Worm (Caenorhabditis elegans) whole organism, L3 larva: Measurements from ENCODE around the gene F47F2.1.

Experiments used
- R02D3.7 ChIP-seq: fragments of 150-350 bp; optimal IDR thresholded peaks from 2 replicates; lab custom pipeline; 2014; ENCODE audit warnings: missing biosample characterization, missing genetic modification characterization
- ZK546.5 ChIP-seq: sonication (generic microtip); optimal IDR thresholded peaks from 2 replicates; lab custom pipeline; 2017; ENCODE audit warnings: missing biosample characterization, missing genetic modification characterization
- ama-1 ChIP-seq: fragments of 150-350 bp; optimal IDR thresholded peaks from 2 replicates; lab custom pipeline; 2018
- ceh-28 ChIP-seq: fragments of 150-350 bp; optimal IDR thresholded peaks from 2 replicates; lab custom pipeline; 2014; ENCODE audit warnings: missing biosample characterization, missing genetic modification reagents, missing genetic modification characterization
- egl-27 ChIP-seq: sonication (generic microtip); optimal IDR thresholded peaks from 4 replicates; lab custom pipeline; 2017; ENCODE audit warnings: missing biosample characterization, missing genetic modification reagents, missing genetic modification characterization
- egl-5 ChIP-seq: fragments of 150-350 bp; optimal IDR thresholded peaks from 2 replicates; lab custom pipeline; 2017; ENCODE audit warnings: missing biosample characterization, missing genetic modification reagents, missing genetic modification characterization, inconsistent platforms
- elt-1 ChIP-seq: fragments of 150-350 bp; optimal IDR thresholded peaks from 2 replicates; lab custom pipeline; 2014; ENCODE audit warnings: missing biosample characterization, missing genetic modification characterization
- elt-2 ChIP-seq: sonication (generic microtip); optimal IDR thresholded peaks from 2 replicates; lab custom pipeline; 2016; ENCODE audit warnings: missing genetic modification reagents, mild to moderate bottlenecking, missing genetic modification characterization, missing compliant biosample characterization
- elt-3 ChIP-seq, 3 experiments: fragments of 150-350 bp in 1 of 3; sonication (generic microtip) in 2 of 3; optimal IDR thresholded peaks; 2 replicates in 2 of 3; 4 replicates in 1 of 3; lab custom pipeline; 2014 to 2017; ENCODE audit warnings: missing biosample characterization in 3 of 3, missing genetic modification characterization in 3 of 3
- eor-1 ChIP-seq, 2 experiments: fragments of 150-350 bp; optimal IDR thresholded peaks; 2 replicates each; lab custom pipeline; 2014 to 2018; ENCODE audit warnings: missing biosample characterization in 2 of 2, missing genetic modification characterization in 2 of 2
- fkh-10 ChIP-seq: sonication (generic microtip); optimal IDR thresholded peaks from 2 replicates; lab custom pipeline; 2017; ENCODE audit warnings: missing biosample characterization, missing genetic modification reagents, missing genetic modification characterization
- fkh-2 ChIP-seq: fragments of 150-350 bp; optimal IDR thresholded peaks from 2 replicates; lab custom pipeline; 2014; ENCODE audit warnings: missing biosample characterization, missing genetic modification reagents, missing genetic modification characterization
- lsy-12 ChIP-seq: sonication (generic microtip); optimal IDR thresholded peaks from 2 replicates; lab custom pipeline; 2016; ENCODE audit warnings: mild to moderate bottlenecking, missing genetic modification characterization, missing compliant biosample characterization
- mdl-1 ChIP-seq: fragments of 150-350 bp; optimal IDR thresholded peaks from 2 replicates; lab custom pipeline; 2014; ENCODE audit warnings: missing biosample characterization, missing genetic modification characterization
- mml-1 ChIP-seq: fragments of 150-350 bp; sonication (generic microtip); optimal IDR thresholded peaks from 3 replicates; lab custom pipeline; 2014; ENCODE audit warnings: missing biosample characterization, missing genetic modification characterization
- nfya-1 ChIP-seq: sonication (generic microtip); optimal IDR thresholded peaks from 2 replicates; lab custom pipeline; 2017; ENCODE audit warnings: missing genetic modification characterization, mild to moderate bottlenecking, missing compliant biosample characterization, antibody characterized with exemption, moderate library complexity; ENCODE audit not compliant: insufficient read depth
- nhr-11 ChIP-seq: fragments of 150-350 bp; optimal IDR thresholded peaks from 2 replicates; lab custom pipeline; 2014; ENCODE audit warnings: missing biosample characterization, missing genetic modification characterization
- nhr-12 ChIP-seq: fragments of 150-350 bp; optimal IDR thresholded peaks from 2 replicates; lab custom pipeline; 2014; ENCODE audit warnings: missing biosample characterization, missing genetic modification characterization
- nhr-23 ChIP-seq: fragments of 150-350 bp; optimal IDR thresholded peaks from 2 replicates; lab custom pipeline; 2014; ENCODE audit warnings: missing biosample characterization, missing genetic modification reagents, missing genetic modification characterization
- nhr-25 ChIP-seq: sonication (generic microtip); optimal IDR thresholded peaks from 2 replicates; lab custom pipeline; 2017; ENCODE audit warnings: missing biosample characterization, missing genetic modification characterization
- nhr-28 ChIP-seq: fragments of 150-350 bp; optimal IDR thresholded peaks from 2 replicates; lab custom pipeline; 2014; ENCODE audit warnings: missing biosample characterization, missing genetic modification characterization
- nhr-43 ChIP-seq: sonication (generic microtip); optimal IDR thresholded peaks from 2 replicates; lab custom pipeline; 2016; ENCODE audit warnings: mild to moderate bottlenecking, missing genetic modification characterization, missing compliant biosample characterization; ENCODE audit not compliant: poor library complexity, severe bottlenecking
- nhr-67 ChIP-seq: fragments of 150-350 bp; optimal IDR thresholded peaks from 2 replicates; lab custom pipeline; 2014; ENCODE audit warnings: missing biosample characterization, missing genetic modification characterization
- nhr-76 ChIP-seq: fragments of 150-350 bp; sonication (generic microtip); optimal IDR thresholded peaks from 5 replicates; lab custom pipeline; 2014; ENCODE audit warnings: missing biosample characterization, missing genetic modification characterization
- nhr-77 ChIP-seq: fragments of 150-350 bp; optimal IDR thresholded peaks from 2 replicates; lab custom pipeline; 2014; ENCODE audit warnings: missing biosample characterization, missing genetic modification characterization
- pha-4 ChIP-seq: fragments of 150-350 bp; optimal IDR thresholded peaks from 2 replicates; lab custom pipeline; 2014; ENCODE audit warnings: missing biosample characterization, missing genetic modification reagents, missing genetic modification characterization
- sea-2 ChIP-seq: fragments of 150-350 bp; sonication (generic microtip); optimal IDR thresholded peaks from 4 replicates; lab custom pipeline; 2014; ENCODE audit warnings: missing biosample characterization, missing genetic modification reagents, missing genetic modification characterization
- skn-1 ChIP-seq: fragments of 150-350 bp; optimal IDR thresholded peaks from 2 replicates; lab custom pipeline; 2014; ENCODE audit warnings: missing biosample characterization, missing genetic modification characterization
- snpc-4 ChIP-seq: fragments of 150-350 bp; optimal IDR thresholded peaks from 2 replicates; lab custom pipeline; 2014; ENCODE audit warnings: missing biosample characterization, missing genetic modification characterization
- tbx-2 ChIP-seq: sonication (generic microtip); optimal IDR thresholded peaks from 2 replicates; lab custom pipeline; 2016; ENCODE audit warnings: mild to moderate bottlenecking, missing genetic modification characterization, missing compliant biosample characterization
- unc-39 ChIP-seq: sonication (generic microtip); optimal IDR thresholded peaks from 4 replicates; lab custom pipeline; 2017; ENCODE audit warnings: missing biosample characterization, missing genetic modification characterization
- zag-1 ChIP-seq: fragments of 150-350 bp; optimal IDR thresholded peaks from 2 replicates; lab custom pipeline; 2014; ENCODE audit warnings: missing biosample characterization, missing genetic modification characterization
- ztf-11 ChIP-seq: fragments of 150-350 bp; optimal IDR thresholded peaks from 2 replicates; lab custom pipeline; 2014; ENCODE audit warnings: missing biosample characterization, missing genetic modification characterization
- ztf-4 ChIP-seq: fragments of 150-350 bp; optimal IDR thresholded peaks from 2 replicates; lab custom pipeline; 2014; ENCODE audit warnings: missing biosample characterization, missing genetic modification characterization

F47F2.1 gene

DNA sequence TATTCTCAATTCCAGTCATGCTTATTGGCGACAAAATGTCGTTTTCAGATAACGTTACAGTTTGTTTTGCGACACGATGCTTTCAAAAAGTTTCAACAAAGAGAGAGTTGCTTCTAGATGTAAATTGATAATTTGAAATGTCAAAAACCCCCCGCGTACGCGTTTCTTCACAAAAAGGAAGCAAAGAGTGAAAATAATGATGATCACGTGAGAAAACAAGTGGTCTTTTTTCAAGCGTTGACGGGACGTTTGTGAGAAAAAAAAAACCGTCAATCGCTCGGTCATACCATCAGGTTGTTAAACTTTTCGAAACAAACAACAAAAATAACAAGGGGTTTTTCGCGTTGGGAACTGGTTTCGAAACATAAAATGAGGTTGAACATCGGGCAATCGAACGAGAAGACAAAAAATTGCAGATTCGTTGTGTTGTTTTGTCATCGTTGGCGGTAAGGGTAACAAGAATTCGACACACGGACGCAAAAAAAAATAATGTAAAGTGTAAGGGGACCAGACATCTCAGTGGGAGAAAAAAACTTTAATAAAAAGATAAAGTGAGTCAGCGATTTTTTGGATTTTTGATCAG lies 46.2 kb upstream of the F47F2.1 start (continued):
- TF ChIP-seq nhr-11 (tag; lab: Kevin White, UChicago) (no peak), mdl-1 (tag; lab: Kevin White, UChicago) (no peak), ztf-11 (tag; lab: Kevin White, UChicago) (no peak), lsy-12 (peak; percentile 6), egl-27 (peak; percentile 56), fkh-10 (GFP tag; lab: Kevin White, UChicago) (no peak), sea-2 (GFP tag; lab: Kevin White, UChicago) (no peak), mml-1 (no peak), nhr-67 (tag; lab: Kevin White, UChicago) (no peak), skn-1 (tag; lab: Kevin White, UChicago) (no peak), nhr-12 (tag; lab: Kevin White, UChicago) (no peak), eor-1 (tag; optimal IDR thresholded peaks at IDR 0.05; lab: Kevin White, UChicago) (no peak), nhr-76 (tag; lab: Kevin White, UChicago) (no peak), unc-39 (tag; lab: Kevin White, UChicago) (no peak)

DNA sequence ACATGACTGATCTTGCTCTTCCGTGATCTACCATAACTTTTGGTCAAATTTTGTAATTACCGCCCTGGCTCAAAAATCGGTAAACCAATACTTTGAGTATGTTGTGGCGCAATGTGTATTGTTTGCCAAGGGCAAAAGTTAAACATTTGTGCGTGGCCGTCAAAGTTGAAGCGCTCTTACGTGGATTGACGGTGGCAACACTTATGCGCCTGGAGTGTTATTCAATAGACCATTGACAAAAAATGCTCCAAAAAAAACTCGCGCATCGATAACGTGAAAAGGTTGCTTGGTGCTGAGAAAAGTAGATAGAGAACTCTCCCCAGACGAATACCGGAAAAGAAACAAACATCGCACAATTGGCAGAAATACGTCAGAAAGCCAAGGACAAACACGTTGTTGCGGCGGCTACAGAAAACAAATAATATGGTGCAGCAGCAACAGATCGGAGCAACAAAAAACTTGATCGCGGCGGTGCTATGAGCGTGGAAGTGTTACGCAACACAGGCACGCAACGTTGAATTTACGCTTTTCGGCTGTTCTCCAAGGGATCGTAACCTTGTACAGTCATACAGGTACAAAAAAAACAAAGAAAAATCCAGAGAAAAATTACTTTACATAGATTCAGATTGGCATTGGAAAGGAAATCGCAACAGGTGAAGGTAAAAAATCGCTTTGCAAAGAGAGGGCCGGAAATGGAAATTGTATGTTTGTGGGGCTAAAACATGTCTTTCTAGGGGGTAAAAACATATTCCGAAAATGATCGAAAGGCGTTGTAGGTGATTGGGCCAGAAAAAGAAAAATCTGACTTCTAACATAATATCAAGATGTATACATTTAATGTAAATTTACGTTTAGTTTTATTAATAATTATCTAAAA lies 44.1 kb upstream of the F47F2.1 start:
- no peak for TF ChIP-seq nhr-28 (tag; lab: Kevin White, UChicago)
- no peak for TF ChIP-seq ama-1 (lab: Kevin White, UChicago)
- TF ChIP-seq pha-4 (tag; lab: Kevin White, UChicago) = peak; percentile 84

DNA sequence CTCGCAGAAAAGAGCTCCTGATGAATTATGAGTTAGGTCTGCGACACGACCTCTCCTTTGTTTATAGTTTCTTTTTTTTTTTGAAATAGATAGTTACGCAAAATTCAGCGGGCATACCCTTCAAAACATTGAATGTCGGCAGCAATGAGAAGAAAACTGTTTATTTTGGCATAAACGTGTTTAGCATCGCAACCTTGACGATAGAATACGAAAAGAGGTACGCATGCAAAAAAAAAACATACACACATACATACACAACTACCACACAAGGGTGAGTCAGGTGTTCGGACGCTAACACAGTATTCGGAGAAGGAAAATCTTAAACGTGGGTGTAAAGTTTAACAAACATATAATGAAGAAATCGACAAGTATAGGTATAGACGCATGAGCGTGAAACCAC lies 42.7 kb upstream of the F47F2.1 start:
- TF ChIP-seq pha-4 (tag; lab: Kevin White, UChicago) (peak; percentile 1), nhr-43 (tag; lab: Kevin White, UChicago) (no peak), nhr-25 (tag; lab: Kevin White, UChicago) (peak; percentile 90)
- TF ChIP-seq, all 47 proteins: peak for 2

DNA sequence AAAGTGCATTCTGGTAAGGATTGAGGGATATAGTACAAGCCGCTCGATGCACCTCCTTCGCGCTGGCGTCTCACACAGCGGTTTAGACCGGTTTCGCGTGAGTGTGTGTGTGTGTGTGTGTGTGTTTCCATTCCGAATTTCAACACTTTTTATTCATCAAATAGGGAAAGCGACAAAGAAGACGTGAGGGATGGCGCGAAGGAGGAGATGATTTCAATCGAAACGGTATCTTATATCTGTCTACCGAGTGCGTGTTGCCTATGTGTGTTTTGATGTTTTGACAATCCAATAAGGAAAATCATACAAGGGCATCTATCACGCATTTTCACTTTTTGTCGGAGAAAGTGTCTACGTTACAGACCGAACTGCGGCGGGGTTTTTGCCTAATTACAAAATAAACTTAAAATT lies 40.6 kb upstream of the F47F2.1 start:
- no peak for TF ChIP-seq zag-1 (tag; lab: Kevin White, UChicago)
- no peak for TF ChIP-seq egl-5
- no peak for TF ChIP-seq R02D3.7 (tag; lab: Kevin White, UChicago)
- TF ChIP-seq eor-1 (tag; optimal IDR thresholded peaks at IDR 0.05; lab: Kevin White, UChicago) = no peak
- peak; percentile 20 for TF ChIP-seq ceh-28 (tag; lab: Kevin White, UChicago)
- no peak for TF ChIP-seq nfya-1
- TF ChIP-seq nhr-76 (tag; lab: Kevin White, UChicago) = no peak
- TF ChIP-seq unc-39 (tag; lab: Kevin White, UChicago) = no peak
- no peak for TF ChIP-seq fkh-10 (GFP tag; lab: Kevin White, UChicago)
- TF ChIP-seq nhr-67 (tag; lab: Kevin White, UChicago) = no peak
- peak; percentile 54 for TF ChIP-seq nhr-23 (tag; lab: Kevin White, UChicago)
- TF ChIP-seq nhr-12 (tag; lab: Kevin White, UChicago) = no peak
- TF ChIP-seq nhr-77 (tag; lab: Kevin White, UChicago) = no peak
- TF ChIP-seq elt-3 (tag; optimal IDR thresholded peaks at IDR 0.05; lab: Kevin White, UChicago) = peak in 1 of 3 experiments; percentile 44
- TF ChIP-seq tbx-2 (tag; lab: Kevin White, UChicago) = peak; percentile 2
- TF ChIP-seq snpc-4 = no peak
- TF ChIP-seq lsy-12 = no peak
- peak; percentile 64 for TF ChIP-seq elt-1 (tag; lab: Kevin White, UChicago)
- no peak for TF ChIP-seq elt-2 (tag; lab: Kevin White, UChicago)
- TF ChIP-seq fkh-2 (tag; lab: Kevin White, UChicago) = no peak
- no peak for TF ChIP-seq ZK546.5 (tag; lab: Kevin White, UChicago)
- TF ChIP-seq nhr-43 (tag; lab: Kevin White, UChicago) = peak; percentile 69
- TF ChIP-seq skn-1 (tag; lab: Kevin White, UChicago) = no peak
- no peak for TF ChIP-seq ztf-4 (tag; lab: Kevin White, UChicago)
- TF ChIP-seq nhr-25 (tag; lab: Kevin White, UChicago) = peak; percentile 97
- TF ChIP-seq ama-1 (lab: Kevin White, UChicago) = peak; percentile 15
